Fruit fly (Drosophila melanogaster) whole organism, embryonic: ENCODE data around the gene CG3339.

ENCODE experiments used
- Antp ChIP-seq: fragments of 200-800 bp; sonication (Bioruptor generic); optimal IDR thresholded peaks from 3 replicates; lab custom pipeline; 2016; ENCODE audit warnings: missing biosample characterization, missing genetic modification characterization
- Atf-2 ChIP-seq: fragments of 200-800 bp; sonication (Bioruptor generic); optimal IDR thresholded peaks from 2 replicates; lab custom pipeline; 2016; ENCODE audit warnings: missing biosample characterization, missing genetic modification characterization
- C15 ChIP-seq: fragments of 200-800 bp; sonication (Bioruptor generic); IDR thresholded peaks from 3 replicates; pipeline ENCODE4 v1.3.6; 2022; ENCODE audit warnings: missing biosample characterization, missing genetic modification characterization
- CG11085 ChIP-seq: fragments of 200-800 bp; sonication (Bioruptor generic); IDR thresholded peaks from 2 replicates; pipeline ENCODE4 v1.3.6; 2022; ENCODE audit warnings: missing biosample characterization, missing genetic modification characterization
- CG12659 ChIP-seq: fragments of 200-800 bp; sonication (Bioruptor generic); optimal IDR thresholded peaks from 3 replicates; lab custom pipeline; 2017; ENCODE audit warnings: mild to moderate bottlenecking, missing biosample characterization, missing genetic modification reagents, missing genetic modification characterization
- CG1603 ChIP-seq: fragments of 200-800 bp; sonication (Bioruptor generic); optimal IDR thresholded peaks from 2 replicates; lab custom pipeline; 2019; ENCODE audit warnings: missing biosample characterization, mild to moderate bottlenecking, missing genetic modification characterization, moderate library complexity
- CG17186 ChIP-seq: fragments of 200-800 bp; sonication (Bioruptor generic); optimal IDR thresholded peaks from 3 replicates; lab custom pipeline; 2017; ENCODE audit warnings: missing biosample characterization, missing genetic modification reagents, missing genetic modification characterization
- CG18262 ChIP-seq: fragments of 200-800 bp; optimal IDR thresholded peaks from 3 replicates; lab custom pipeline; 2019; ENCODE audit warnings: missing biosample characterization, mild to moderate bottlenecking, missing genetic modification characterization, moderate library complexity
- CG2120 ChIP-seq: fragments of 200-800 bp; sonication (Bioruptor generic); optimal IDR thresholded peaks from 3 replicates; lab custom pipeline; 2016; ENCODE audit warnings: missing biosample characterization, missing genetic modification characterization
- CG2202 ChIP-seq: fragments of 200-800 bp; sonication (Bioruptor generic); optimal IDR thresholded peaks from 2 replicates; lab custom pipeline; 2018; ENCODE audit warnings: missing biosample characterization, mild to moderate bottlenecking, missing genetic modification characterization
- CG32772 ChIP-seq: fragments of 200-800 bp; sonication (Bioruptor generic); IDR thresholded peaks from 2 replicates; pipeline ENCODE4 v1.3.6; 2022; ENCODE audit warnings: missing biosample characterization, missing genetic modification characterization
- CG33213 ChIP-seq: fragments of 200-800 bp; sonication (Bioruptor generic); optimal IDR thresholded peaks from 3 replicates; lab custom pipeline; 2016; ENCODE audit warnings: missing biosample characterization, missing genetic modification characterization
- CG33557 ChIP-seq: fragments of 200-800 bp; sonication (Bioruptor generic); optimal IDR thresholded peaks from 2 replicates; lab custom pipeline; 2019; ENCODE audit warnings: missing biosample characterization, mild to moderate bottlenecking, missing genetic modification characterization, moderate library complexity
- CG43689 ChIP-seq: fragments of 200-800 bp; sonication (Bioruptor generic); IDR thresholded peaks from 2 replicates; pipeline ENCODE4 v1.3.6; 2022; ENCODE audit warnings: missing biosample characterization, missing genetic modification characterization
- Dip3 ChIP-seq: fragments of 200-800 bp; sonication (Bioruptor generic); optimal IDR thresholded peaks from 3 replicates; lab custom pipeline; 2016; ENCODE audit warnings: missing biosample characterization, missing genetic modification characterization
- E2f1 ChIP-seq: fragments of 200-800 bp; sonication (Bioruptor generic); IDR thresholded peaks from 2 replicates; pipeline ENCODE4 v1.3.6; 2022; ENCODE audit warnings: missing biosample characterization, missing genetic modification characterization
- E2f2 ChIP-seq: fragments of 200-800 bp; sonication (Bioruptor generic); IDR thresholded peaks from 2 replicates; pipeline ENCODE4 v1.3.6; 2022; ENCODE audit warnings: missing biosample characterization, missing genetic modification characterization
- Elba2 ChIP-seq: fragments of 200-800 bp; sonication (Bioruptor generic); optimal IDR thresholded peaks from 3 replicates; lab custom pipeline; 2016; ENCODE audit warnings: missing biosample characterization, missing genetic modification characterization
- H15 ChIP-seq: fragments of 200-800 bp; sonication (Bioruptor generic); IDR thresholded peaks from 3 replicates; pipeline ENCODE4 v1.3.6; 2022; ENCODE audit warnings: missing biosample characterization, missing genetic modification characterization
- HLH4C ChIP-seq: fragments of 200-800 bp; sonication (Bioruptor generic); IDR thresholded peaks from 3 replicates; pipeline ENCODE4 v1.3.6; 2022; ENCODE audit warnings: missing biosample characterization, missing genetic modification characterization; ENCODE audit not compliant: partially characterized antibody
- Max ChIP-seq: fragments of 200-800 bp; sonication (Bioruptor generic); optimal IDR thresholded peaks from 2 replicates; lab custom pipeline; 2016; ENCODE audit warnings: missing biosample characterization, mild to moderate bottlenecking, missing genetic modification characterization
- Mes4 ChIP-seq: fragments of 200-800 bp; sonication (Bioruptor generic); optimal IDR thresholded peaks from 2 replicates; lab custom pipeline; 2016; ENCODE audit warnings: missing biosample characterization, missing genetic modification characterization
- Neu2 ChIP-seq: fragments of 200-800 bp; sonication (Bioruptor generic); optimal IDR thresholded peaks from 3 replicates; lab custom pipeline; 2016; ENCODE audit warnings: missing biosample characterization, missing genetic modification characterization, borderline replicate concordance
- Side ChIP-seq: fragments of 200-800 bp; sonication (Bioruptor generic); optimal IDR thresholded peaks from 2 replicates; lab custom pipeline; 2016; ENCODE audit warnings: missing biosample characterization, missing genetic modification characterization
- ab ChIP-seq: fragments of 200-800 bp; sonication (Bioruptor generic); optimal IDR thresholded peaks from 2 replicates; lab custom pipeline; 2016; ENCODE audit warnings: missing biosample characterization, missing genetic modification characterization
- bowl ChIP-seq: fragments of 200-800 bp; sonication (Bioruptor generic); IDR thresholded peaks from 2 replicates; pipeline ENCODE4 v1.3.6; 2022; ENCODE audit warnings: missing biosample characterization, missing genetic modification characterization
- disco-r ChIP-seq: fragments of 200-800 bp; sonication (Bioruptor generic); optimal IDR thresholded peaks from 2 replicates; lab custom pipeline; 2016; ENCODE audit warnings: missing biosample characterization, missing genetic modification characterization
- dmrt99B ChIP-seq: fragments of 200-800 bp; sonication (Bioruptor generic); optimal IDR thresholded peaks from 2 replicates; lab custom pipeline; 2018; ENCODE audit warnings: missing biosample characterization, mild to moderate bottlenecking, missing genetic modification characterization, moderate library complexity
- dysf ChIP-seq: fragments of 200-800 bp; sonication (Bioruptor generic); IDR thresholded peaks from 3 replicates; pipeline ENCODE4 v1.3.6; 2022; ENCODE audit warnings: missing biosample characterization, missing genetic modification characterization
- ems ChIP-seq: fragments of 200-800 bp; sonication (Bioruptor generic); optimal IDR thresholded peaks from 3 replicates; lab custom pipeline; 2016; ENCODE audit warnings: missing biosample characterization, missing genetic modification characterization
- esg ChIP-seq: fragments of 200-800 bp; sonication (Bioruptor generic); conservative IDR thresholded peaks from 2 replicates; pipeline ENCODE4 v1.3.6; 2022; ENCODE audit warnings: missing biosample characterization, missing genetic modification characterization
- eyg ChIP-seq: fragments of 200-800 bp; sonication (Bioruptor generic); optimal IDR thresholded peaks from 3 replicates; lab custom pipeline; 2016; ENCODE audit warnings: missing biosample characterization, missing genetic modification characterization
- fu2 ChIP-seq: fragments of 200-800 bp; sonication (Bioruptor generic); optimal IDR thresholded peaks from 2 replicates; lab custom pipeline; 2016; ENCODE audit warnings: missing biosample characterization, missing genetic modification characterization
- inv ChIP-seq: fragments of 200-800 bp; sonication (Bioruptor generic); IDR thresholded peaks from 2 replicates; pipeline ENCODE4 v1.3.6; 2022; ENCODE audit warnings: missing biosample characterization, missing genetic modification characterization; ENCODE audit not compliant: partially characterized antibody
- lab ChIP-seq: fragments of 200-800 bp; sonication (Bioruptor generic); optimal IDR thresholded peaks from 3 replicates; lab custom pipeline; 2017; ENCODE audit warnings: missing biosample characterization, missing genetic modification characterization, mild to moderate bottlenecking, moderate library complexity, missing genetic modification reagents
- lilli ChIP-seq: fragments of 200-800 bp; sonication (Bioruptor generic); optimal IDR thresholded peaks from 3 replicates; lab custom pipeline; 2016; ENCODE audit warnings: missing biosample characterization, missing genetic modification characterization
- lov ChIP-seq, 2 experiments: fragments of 200-800 bp in 1 of 2; fragments of >200 bp in 1 of 2; sonication (Bioruptor generic) in 1 of 2; IDR thresholded peaks in 1 of 2; optimal IDR thresholded peaks in 1 of 2; 2 replicates in 1 of 2; 3 replicates in 1 of 2; pipeline versions ENCODE4 v1.3.6 to Lab custom; 2017 to 2022; ENCODE audit warnings: missing biosample characterization in 1 of 2, missing genetic modification characterization in 1 of 2
- mld ChIP-seq: fragments of 200-800 bp; sonication (Bioruptor generic); IDR thresholded peaks from 3 replicates; pipeline ENCODE4 v1.3.6; 2022; ENCODE audit warnings: missing biosample characterization, missing genetic modification characterization; ENCODE audit not compliant: partially characterized antibody
- nom ChIP-seq: fragments of 200-800 bp; sonication (Bioruptor generic); optimal IDR thresholded peaks from 2 replicates; lab custom pipeline; 2017; ENCODE audit warnings: missing biosample characterization, missing genetic modification characterization, mild to moderate bottlenecking, moderate library complexity, missing genetic modification reagents
- onecut ChIP-seq: fragments of 200-800 bp; sonication (Bioruptor generic); IDR thresholded peaks from 2 replicates; pipeline ENCODE4 v1.3.6; 2022; ENCODE audit warnings: missing biosample characterization, missing genetic modification characterization
- ranshi ChIP-seq: fragments of 200-800 bp; sonication (Bioruptor generic); IDR thresholded peaks from 2 replicates; pipeline ENCODE4 v1.3.6; 2022; ENCODE audit warnings: missing biosample characterization, missing genetic modification characterization
- rib ChIP-seq: fragments of 200-800 bp; sonication (Bioruptor generic); IDR thresholded peaks from 2 replicates; pipeline ENCODE4 v1.3.6; 2022; ENCODE audit warnings: missing biosample characterization, missing genetic modification characterization
- salm ChIP-seq: fragments of 200-800 bp; sonication (Bioruptor generic); optimal IDR thresholded peaks from 2 replicates; lab custom pipeline; 2018; ENCODE audit warnings: missing biosample characterization, mild to moderate bottlenecking, missing genetic modification characterization
- slou ChIP-seq: fragments of 200-800 bp; sonication (Bioruptor generic); optimal IDR thresholded peaks from 3 replicates; lab custom pipeline; 2016; ENCODE audit warnings: missing biosample characterization, missing genetic modification characterization
- ssp ChIP-seq: fragments of 200-800 bp; sonication (Bioruptor generic); IDR thresholded peaks from 2 replicates; pipeline ENCODE4 v1.3.6; 2022; ENCODE audit warnings: missing biosample characterization, missing genetic modification characterization
- trem ChIP-seq: fragments of 200-800 bp; optimal IDR thresholded peaks from 3 replicates; lab custom pipeline; 2019; ENCODE audit warnings: missing biosample characterization, mild to moderate bottlenecking, missing genetic modification characterization, moderate library complexity
- unc-4 ChIP-seq: fragments of 200-800 bp; sonication (Bioruptor generic); IDR thresholded peaks from 2 replicates; pipeline ENCODE4 v1.3.6; 2022; ENCODE audit warnings: missing biosample characterization, missing genetic modification characterization; ENCODE audit not compliant: partially characterized antibody
- zen ChIP-seq: fragments of 200-800 bp; sonication (Bioruptor generic); optimal IDR thresholded peaks from 3 replicates; lab custom pipeline; 2018; ENCODE audit warnings: missing biosample characterization, mild to moderate bottlenecking, missing genetic modification characterization, moderate library complexity
- zfh2 ChIP-seq: fragments of 200-800 bp; sonication (Bioruptor generic); optimal IDR thresholded peaks from 2 replicates; lab custom pipeline; 2016; ENCODE audit warnings: missing biosample characterization, missing genetic modification characterization

Gene CG3339

DNA sequence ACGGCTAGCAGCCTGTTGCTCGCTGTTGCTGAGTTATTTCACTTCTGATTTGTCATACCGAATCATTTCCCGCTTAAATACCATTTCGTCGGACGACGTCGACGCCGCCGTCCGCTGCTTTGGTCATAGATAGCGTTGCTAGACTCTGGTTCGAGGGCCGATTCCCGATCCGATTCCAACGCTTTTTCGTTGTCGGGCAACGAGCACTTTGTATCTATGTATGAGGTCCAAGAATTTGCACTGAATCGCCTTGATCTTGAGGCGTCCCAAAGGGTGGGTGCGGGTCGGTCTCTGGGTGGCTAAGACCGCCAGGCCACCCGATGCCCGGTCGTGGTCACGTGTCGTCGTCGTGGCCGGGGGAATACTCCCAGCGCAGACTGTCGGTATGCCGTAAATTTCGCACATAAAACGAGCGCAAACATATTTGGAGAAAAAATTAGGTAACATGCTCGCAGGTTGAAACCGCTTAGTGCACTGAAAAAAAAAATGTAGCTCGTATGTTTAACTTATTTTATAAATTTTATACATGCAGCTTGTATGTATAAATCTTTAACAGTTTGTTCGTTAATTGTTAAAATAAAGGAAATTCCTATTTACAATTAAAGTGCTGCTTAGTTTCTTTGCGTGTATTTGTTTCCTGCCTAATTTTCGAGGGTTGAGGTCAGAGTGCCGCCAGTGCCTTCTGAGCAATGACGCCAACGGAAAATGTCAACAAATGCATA is 29.8 kb downstream of the CG3339 start, which contains the start of gene CG3348 (continued):
- TF ChIP-seq H15 (GFP tag; lab: Robert Waterston, UW) (peak; percentile 34; the same call in 1 of the 3 replicates), rib (GFP tag; lab: Robert Waterston, UW) (peak; percentile 79), ssp (GFP tag; lab: Robert Waterston, UW) (peak; percentile 64), bowl (no peak), lov (optimal IDR thresholded peaks at IDR 0.05; lab: Kevin White, UChicago) (no peak), lov (GFP tag; IDR thresholded peaks at IDR 0.05; lab: Robert Waterston, UW) (no peak), dmrt99B (tag; lab: Kevin White, UChicago) (peak; percentile 71), CG32772 (GFP tag; lab: Robert Waterston, UW) (no peak), ab (no peak), Max (peak; percentile 40), trem (tag; lab: Kevin White, UChicago) (peak; percentile 22), CG33213 (GFP tag; lab: Kevin White, UChicago) (peak; percentile 56), CG2120 (GFP tag; lab: Kevin White, UChicago) (peak; percentile 94), HLH4C (GFP tag; lab: Robert Waterston, UW) (no peak), disco-r (GFP tag; lab: Kevin White, UChicago) (no peak), lab (GFP tag; lab: Kevin White, UChicago) (peak; percentile 91), onecut (GFP tag; lab: Robert Waterston, UW) (peak; percentile 52; the same call in 1 of the 2 replicates), nom (no peak), eyg (GFP tag; lab: Kevin White, UChicago) (peak; percentile 60), E2f1 (GFP tag; lab: Robert Waterston, UW) (peak; percentile 53; the same call in 1 of the 2 replicates), fu2 (GFP tag; lab: Kevin White, UChicago) (peak; percentile 43), CG43689 (GFP tag; lab: Robert Waterston, UW) (no peak; the same call in 1 of the 2 replicates), CG11085 (GFP tag; lab: Robert Waterston, UW) (peak; percentile 66), zen (peak; percentile 74), Neu2 (GFP tag; lab: Kevin White, UChicago) (no peak), ranshi (GFP tag; lab: Robert Waterston, UW) (peak; percentile 79), CG17186 (GFP tag; lab: Kevin White, UChicago) (no peak), inv (GFP tag; lab: Robert Waterston, UW) (no peak), slou (GFP tag; lab: Kevin White, UChicago) (peak; percentile 17), Elba2 (GFP tag; lab: Kevin White, UChicago) (no peak), CG33557 (no peak), C15 (GFP tag; lab: Robert Waterston, UW) (no peak), salm (no peak), Side (GFP tag; lab: Kevin White, UChicago) (peak; percentile 61), CG18262 (tag; lab: Kevin White, UChicago) (peak; percentile 40), zfh2 (GFP tag; lab: Kevin White, UChicago) (peak; percentile 88), Mes4 (no peak), CG12659 (peak; percentile 54), Antp (GFP tag; lab: Kevin White, UChicago) (peak; percentile 4), Atf-2 (GFP tag; lab: Kevin White, UChicago) (peak; percentile 38), CG1603 (tag; lab: Kevin White, UChicago) (peak; percentile 47), lilli (GFP tag; lab: Kevin White, UChicago) (peak; percentile 78), E2f2 (GFP tag; lab: Robert Waterston, UW) (no peak), unc-4 (GFP tag; lab: Robert Waterston, UW) (no peak), CG2202 (tag; lab: Kevin White, UChicago) (no peak), esg (GFP tag; lab: Robert Waterston, UW) (peak; percentile 55), dysf (peak; percentile 83), Dip3 (GFP tag; lab: Kevin White, UChicago) (peak; percentile 82), mld (no peak), ems (GFP tag; lab: Kevin White, UChicago) (peak; percentile 72)
